Fruit fly (Drosophila melanogaster): ENCODE results near the gene miple1.

DNA sequence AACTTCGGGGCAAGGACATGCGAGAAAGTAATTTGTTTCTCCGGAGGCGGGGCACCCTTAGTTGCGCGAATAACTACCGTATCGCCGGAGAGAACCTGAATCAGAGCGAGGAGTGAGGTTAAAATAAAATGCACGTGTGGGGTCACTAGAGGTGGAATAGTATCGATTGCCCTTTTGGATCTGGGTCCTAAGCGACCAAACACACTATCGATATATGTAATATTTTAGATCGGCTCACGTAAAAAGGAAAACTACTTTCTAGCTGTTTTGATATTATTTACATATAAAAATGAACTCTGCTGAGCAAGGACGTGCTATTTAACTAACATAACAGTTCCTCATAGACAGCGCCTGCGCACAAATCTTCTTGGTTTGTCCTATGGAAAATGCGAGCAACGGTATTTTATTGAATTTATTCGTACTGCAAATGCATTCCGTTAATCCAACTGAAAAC is 4.3 kb upstream of the miple1 start:
- no peak for TF ChIP-seq CG15710 (tag; optimal IDR thresholded peaks at IDR 0.05)
- TF ChIP-seq CG8301 (tag; optimal IDR thresholded peaks at IDR 0.05): no peak
- no peak for TF ChIP-seq CG17806 (tag; optimal IDR thresholded peaks at IDR 0.05)
- no peak for TF ChIP-seq CG14655 (GFP tag; optimal IDR thresholded peaks at IDR 0.05)
- TF ChIP-seq CG8159 (tag; optimal IDR thresholded peaks at IDR 0.05): no peak

All from whole organism, pupa.